Worm (Caenorhabditis elegans) whole organism, young adult: Measurements from ENCODE around the gene sra-6.

Experiments
- C17E4.6 ChIP-seq: fragments of 200-800 bp; sonication (Bioruptor generic); IDR thresholded peaks from 2 replicates; pipeline ENCODE4 v1.3.6; 2022; ENCODE audit warnings: missing genetic modification reagents, missing genetic modification characterization, missing compliant biosample characterization
- F10E7.11 ChIP-seq: sonication (generic microtip); optimal IDR thresholded peaks from 2 replicates; lab custom pipeline; 2017; ENCODE audit warnings: mild to moderate bottlenecking, missing genetic modification characterization, moderate library complexity, missing compliant biosample characterization
- F57C9.4 ChIP-seq: sonication (generic microtip); optimal IDR thresholded peaks from 2 replicates; lab custom pipeline; 2017; ENCODE audit warnings: mild to moderate bottlenecking, missing genetic modification characterization, missing compliant biosample characterization
- T26A5.8 ChIP-seq: sonication (generic microtip); optimal IDR thresholded peaks from 2 replicates; lab custom pipeline; 2016; ENCODE audit warnings: missing genetic modification characterization, missing compliant biosample characterization
- die-1 ChIP-seq: sonication (generic microtip); optimal IDR thresholded peaks from 2 replicates; lab custom pipeline; 2016; ENCODE audit warnings: missing genotype, mild to moderate bottlenecking, missing genetic modification characterization, missing compliant biosample characterization
- madf-10 ChIP-seq: sonication (generic microtip); optimal IDR thresholded peaks from 2 replicates; lab custom pipeline; 2016; ENCODE audit warnings: mild to moderate bottlenecking, missing genetic modification characterization, missing compliant biosample characterization
- nfya-1 ChIP-seq: sonication (generic microtip); optimal IDR thresholded peaks from 2 replicates; lab custom pipeline; 2017; ENCODE audit warnings: antibody characterized with exemption, missing compliant biosample characterization, missing genetic modification characterization, borderline replicate concordance; ENCODE audit not compliant: insufficient read depth
- nhr-90 ChIP-seq: sonication (generic microtip); optimal IDR thresholded peaks from 2 replicates; lab custom pipeline; 2016; ENCODE audit warnings: missing genotype, mild to moderate bottlenecking, missing genetic modification characterization, missing compliant biosample characterization
- snpc-1.3 ChIP-seq: sonication (generic microtip); optimal IDR thresholded peaks from 2 replicates; lab custom pipeline; 2017; ENCODE audit warnings: missing genetic modification characterization, mild to moderate bottlenecking, missing compliant biosample characterization, antibody characterized with exemption, moderate library complexity, missing genotype, missing genetic modification reagents; ENCODE audit not compliant: insufficient read depth
- ztf-25 ChIP-seq: fragments of 200-800 bp; sonication (Bioruptor generic); IDR thresholded peaks from 2 replicates; pipeline ENCODE4 v1.3.6; 2022; ENCODE audit warnings: missing genetic modification reagents, missing genetic modification characterization, missing compliant biosample characterization
- ztf-26 ChIP-seq: sonication (generic microtip); optimal IDR thresholded peaks from 2 replicates; lab custom pipeline; 2017; ENCODE audit warnings: missing genetic modification characterization, missing compliant biosample characterization

- no peak for TF ChIP-seq nhr-90 (tag; lab: Kevin White, UChicago)
- no peak for TF ChIP-seq nfya-1 (tag; lab: Kevin White, UChicago)
- no peak for TF ChIP-seq ztf-26
- TF ChIP-seq T26A5.8 (tag; lab: Kevin White, UChicago): no peak
- no peak for TF ChIP-seq snpc-1.3 (tag; lab: Kevin White, UChicago)
- no peak for TF ChIP-seq F10E7.11 (tag; lab: Kevin White, UChicago)
- no peak for TF ChIP-seq ztf-25
- TF ChIP-seq C17E4.6: no peak
- TF ChIP-seq die-1 (tag; lab: Kevin White, UChicago): no peak
- no peak for TF ChIP-seq F57C9.4 (tag; lab: Kevin White, UChicago)
- TF ChIP-seq madf-10: no peak
These were observed 22.8 kb upstream of the sra-6 start for ce11 chrII:9573412-9573811.
